Worm (Caenorhabditis elegans) whole organism, young adult: Measurements from ENCODE around the gene C17H12.37.

Experiments used
- B0019.2 ChIP-seq: fragments of 200-800 bp; sonication (Bioruptor generic); conservative IDR thresholded peaks from 2 replicates; pipeline ENCODE4 v1.3.6; 2022; ENCODE audit warnings: missing genetic modification reagents, missing genetic modification characterization, missing compliant biosample characterization
- F22D6.2 ChIP-seq: sonication (generic microtip); optimal IDR thresholded peaks from 2 replicates; lab custom pipeline; 2016; ENCODE audit warnings: mild to moderate bottlenecking, missing genetic modification characterization, missing compliant biosample characterization
- K12H6.12 ChIP-seq: fragments of 200-800 bp; sonication (Bioruptor generic); optimal IDR thresholded peaks from 2 replicates; lab custom pipeline; 2018; ENCODE audit warnings: mild to moderate bottlenecking, missing genetic modification characterization, missing compliant biosample characterization
- ama-1 ChIP-seq, 3 experiments: fragments of 150-350 bp in 1 of 3; sonication (generic microtip) in 2 of 3; optimal IDR thresholded peaks; 2 replicates each; lab custom pipeline; 2014 to 2018; ENCODE audit warnings: missing biosample characterization in 2 of 3, missing genetic modification characterization in 2 of 3, missing genetic modification reagents in 2 of 3
- bed-2 ChIP-seq: fragments of 200-800 bp; sonication (Bioruptor generic); IDR thresholded peaks from 2 replicates; pipeline ENCODE4 v1.3.6; 2022; ENCODE audit warnings: missing genetic modification reagents, missing genetic modification characterization, missing compliant biosample characterization
- let-607 ChIP-seq, 2 experiments: fragments of 200-800 bp in 1 of 2; sonication (Bioruptor generic) in 1 of 2; sonication (generic microtip) in 1 of 2; optimal IDR thresholded peaks; 2 replicates each; lab custom pipeline; 2016 to 2018; ENCODE audit warnings: mild to moderate bottlenecking in 2 of 2, missing compliant biosample characterization in 2 of 2, missing genetic modification characterization in 2 of 2, moderate library complexity in 2 of 2, missing genotype in 1 of 2
- lin-54 ChIP-seq: fragments of 200-800 bp; sonication (Bioruptor generic); optimal IDR thresholded peaks from 2 replicates; lab custom pipeline; 2018; ENCODE audit warnings: mild to moderate bottlenecking, missing genetic modification characterization, missing compliant biosample characterization
- somi-1 ChIP-seq: fragments of 200-800 bp; sonication (Bioruptor generic); optimal IDR thresholded peaks from 2 replicates; lab custom pipeline; 2018; ENCODE audit warnings: mild to moderate bottlenecking, missing genetic modification characterization, missing compliant biosample characterization
- ztf-18 ChIP-seq: sonication (generic microtip); optimal IDR thresholded peaks from 2 replicates; lab custom pipeline; 2016; ENCODE audit warnings: missing genotype, mild to moderate bottlenecking, missing genetic modification characterization, missing compliant biosample characterization
- ztf-22 ChIP-seq: fragments of 200-800 bp; sonication (Bioruptor generic); optimal IDR thresholded peaks from 2 replicates; lab custom pipeline; 2018; ENCODE audit warnings: mild to moderate bottlenecking, missing genetic modification characterization, moderate library complexity, missing compliant biosample characterization

ce11 chrIV:6836769-6837168 lies 31.9 kb downstream of the C17H12.37 start:
- TF ChIP-seq lin-54 (GFP tag; lab: Kevin White, UChicago): no peak
- TF ChIP-seq F22D6.2 (tag; lab: Kevin White, UChicago): no peak
- no peak for TF ChIP-seq B0019.2 (GFP tag; lab: Robert Waterston, UW)
- TF ChIP-seq ztf-22 (GFP tag; lab: Kevin White, UChicago): no peak
- no peak for TF ChIP-seq ztf-18
- TF ChIP-seq let-607 (tag; optimal IDR thresholded peaks at IDR 0.05; lab: Kevin White, UChicago): no peak
- TF ChIP-seq ama-1 (optimal IDR thresholded peaks at IDR 0.05; lab: Kevin White, UChicago): no peak
- no peak for TF ChIP-seq ama-1 (GFP tag; optimal IDR thresholded peaks at IDR 0.05; lab: Kevin White, UChicago)
- TF ChIP-seq K12H6.12: no peak
- TF ChIP-seq somi-1 (GFP tag; lab: Kevin White, UChicago): no peak
- TF ChIP-seq bed-2 (GFP tag; lab: Robert Waterston, UW): no peak
